Comparison of ENCODE assay signal across 1 fruit fly cellular context in genomic region chr2L:5899170-5899708, dm6.
TF ChIP-seq lines count a peak whose summit lies in the region.

No protein-coding gene starts in this region.

TF ChIP-seq in whole organism, embryonic, 481 proteins besides CTCF, POLR2A, EP300 and RAD21 (continued from another document):
- no peak for TF ChIP-seq Hmx (GFP tag; optimal IDR thresholded peaks at IDR 0.05; lab: Kevin White, UChicago)
- TF ChIP-seq CG6813 (GFP tag; optimal IDR thresholded peaks at IDR 0.05; lab: Kevin White, UChicago) = no peak
- TF ChIP-seq danr (GFP tag; IDR thresholded peaks at IDR 0.05; lab: Robert Waterston, UW) = no peak
- TF ChIP-seq Pdp1 (GFP tag; optimal IDR thresholded peaks at IDR 0.05; lab: Kevin White, UChicago) = peak in 1 of 2 experiments; percentile 10
- no peak for TF ChIP-seq Poxn (GFP tag; IDR thresholded peaks at IDR 0.05; lab: Robert Waterston, UW)
- TF ChIP-seq Nf-YA (GFP tag; IDR thresholded peaks at IDR 0.05; lab: Robert Waterston, UW) = 0 out of 2 replicates have a peak, but pooled peaks have one; percentile 6
- TF ChIP-seq sr (GFP tag; IDR thresholded peaks at IDR 0.05; lab: Robert Waterston, UW) = no peak
- no peak for TF ChIP-seq CG4282 (GFP tag; optimal IDR thresholded peaks at IDR 0.05; lab: Kevin White, UChicago)
- TF ChIP-seq CG11504 (tag; optimal IDR thresholded peaks at IDR 0.05; lab: Kevin White, UChicago) = no peak
- TF ChIP-seq Awh (GFP tag; IDR thresholded peaks at IDR 0.05; lab: Robert Waterston, UW) = no peak
- TF ChIP-seq CG30020 (tag; optimal IDR thresholded peaks at IDR 0.05; lab: Kevin White, UChicago) = no peak
- no peak for TF ChIP-seq H15 (GFP tag; IDR thresholded peaks at IDR 0.05; lab: Robert Waterston, UW)
- no peak for TF ChIP-seq CG2120 (GFP tag; optimal IDR thresholded peaks at IDR 0.05; lab: Kevin White, UChicago)
- TF ChIP-seq chinmo (GFP tag; IDR thresholded peaks at IDR 0.05; lab: Robert Waterston, UW; ENCODE audit: partially characterized antibody) = 0 out of 4 replicates have a peak, but pooled peaks have one; percentile 12
- no peak for TF ChIP-seq CG12071 (GFP tag; optimal IDR thresholded peaks at IDR 0.05; lab: Kevin White, UChicago)
- no peak for TF ChIP-seq CG1792 (GFP tag; optimal IDR thresholded peaks at IDR 0.05; lab: Kevin White, UChicago)
- no peak for TF ChIP-seq Ets65A (GFP tag; lab: Kevin White, UChicago)
- TF ChIP-seq cas (GFP tag; IDR thresholded peaks at IDR 0.05; lab: Robert Waterston, UW) = no peak
- TF ChIP-seq CG3281 (GFP tag; optimal IDR thresholded peaks at IDR 0.05; lab: Kevin White, UChicago) = no peak
- TF ChIP-seq Asciz (GFP tag; optimal IDR thresholded peaks at IDR 0.05; lab: Kevin White, UChicago) = no peak
- TF ChIP-seq CG2199 (GFP tag; IDR thresholded peaks at IDR 0.05; lab: Robert Waterston, UW) = no peak
- no peak for TF ChIP-seq exex (tag; optimal IDR thresholded peaks at IDR 0.05; lab: Kevin White, UChicago)
- TF ChIP-seq Xrp1 (GFP tag; IDR thresholded peaks at IDR 0.05; lab: Robert Waterston, UW) = no peak
- TF ChIP-seq Tbp (GFP tag; optimal IDR thresholded peaks at IDR 0.05; lab: Kevin White, UChicago) = no peak
- no peak for TF ChIP-seq Taf1 (GFP tag; IDR thresholded peaks at IDR 0.05; lab: Robert Waterston, UW)
- TF ChIP-seq Blimp-1 (GFP tag; optimal IDR thresholded peaks at IDR 0.05; lab: Kevin White, UChicago) = peak; percentile 25
- no peak for TF ChIP-seq rib (GFP tag; IDR thresholded peaks at IDR 0.05; lab: Robert Waterston, UW)
- TF ChIP-seq Hr39 (optimal IDR thresholded peaks at IDR 0.05; lab: Kevin White, UChicago) = no peak
- TF ChIP-seq mld (GFP tag; IDR thresholded peaks at IDR 0.05; lab: Robert Waterston, UW; ENCODE audit: partially characterized antibody) = no peak
- TF ChIP-seq CG14710 (tag; optimal IDR thresholded peaks at IDR 0.05; lab: Kevin White, UChicago) = no peak
- no peak for TF ChIP-seq CG13624 (GFP tag; optimal IDR thresholded peaks at IDR 0.05; lab: Kevin White, UChicago)
- peak; percentile 18 for TF ChIP-seq Deaf1 (tag; optimal IDR thresholded peaks at IDR 0.05; lab: Kevin White, UChicago)
- 0 out of 3 replicates have a peak, but pooled peaks have one; percentile 29 for TF ChIP-seq HLH4C (GFP tag; IDR thresholded peaks at IDR 0.05; lab: Robert Waterston, UW; ENCODE audit: partially characterized antibody)
- TF ChIP-seq CG17385 (GFP tag; optimal IDR thresholded peaks at IDR 0.05; lab: Kevin White, UChicago) = no peak
- TF ChIP-seq CG7372 (GFP tag; IDR thresholded peaks at IDR 0.05; lab: Robert Waterston, UW) = no peak
- TF ChIP-seq crol (GFP tag; IDR thresholded peaks at IDR 0.05; lab: Robert Waterston, UW) = peak; percentile 69
- TF ChIP-seq CG10209 (GFP tag; optimal IDR thresholded peaks at IDR 0.05; lab: Kevin White, UChicago) = no peak
- TF ChIP-seq Meics (GFP tag; optimal IDR thresholded peaks at IDR 0.05; lab: Kevin White, UChicago) = no peak
- no peak for TF ChIP-seq onecut (GFP tag; IDR thresholded peaks at IDR 0.05; lab: Robert Waterston, UW)
- no peak for TF ChIP-seq hbn (GFP tag; IDR thresholded peaks at IDR 0.05; lab: Robert Waterston, UW; ENCODE audit: partially characterized antibody)
- TF ChIP-seq Hand (GFP tag; optimal IDR thresholded peaks at IDR 0.05; lab: Kevin White, UChicago) = no peak
- TF ChIP-seq bcd (GFP tag; optimal IDR thresholded peaks at IDR 0.05; lab: Kevin White, UChicago) = no peak
- peak; percentile 65; the same call in 1 of the 3 replicates for TF ChIP-seq z (GFP tag; IDR thresholded peaks at IDR 0.05; lab: Robert Waterston, UW)
- TF ChIP-seq CG11093 (GFP tag; IDR thresholded peaks at IDR 0.05; lab: Robert Waterston, UW) = no peak
- no peak for TF ChIP-seq CG10274 (GFP tag; optimal IDR thresholded peaks at IDR 0.05; lab: Kevin White, UChicago)
